Fruit fly (Drosophila melanogaster): ENCODE data around the gene nudC.

The nudC gene

DNA sequence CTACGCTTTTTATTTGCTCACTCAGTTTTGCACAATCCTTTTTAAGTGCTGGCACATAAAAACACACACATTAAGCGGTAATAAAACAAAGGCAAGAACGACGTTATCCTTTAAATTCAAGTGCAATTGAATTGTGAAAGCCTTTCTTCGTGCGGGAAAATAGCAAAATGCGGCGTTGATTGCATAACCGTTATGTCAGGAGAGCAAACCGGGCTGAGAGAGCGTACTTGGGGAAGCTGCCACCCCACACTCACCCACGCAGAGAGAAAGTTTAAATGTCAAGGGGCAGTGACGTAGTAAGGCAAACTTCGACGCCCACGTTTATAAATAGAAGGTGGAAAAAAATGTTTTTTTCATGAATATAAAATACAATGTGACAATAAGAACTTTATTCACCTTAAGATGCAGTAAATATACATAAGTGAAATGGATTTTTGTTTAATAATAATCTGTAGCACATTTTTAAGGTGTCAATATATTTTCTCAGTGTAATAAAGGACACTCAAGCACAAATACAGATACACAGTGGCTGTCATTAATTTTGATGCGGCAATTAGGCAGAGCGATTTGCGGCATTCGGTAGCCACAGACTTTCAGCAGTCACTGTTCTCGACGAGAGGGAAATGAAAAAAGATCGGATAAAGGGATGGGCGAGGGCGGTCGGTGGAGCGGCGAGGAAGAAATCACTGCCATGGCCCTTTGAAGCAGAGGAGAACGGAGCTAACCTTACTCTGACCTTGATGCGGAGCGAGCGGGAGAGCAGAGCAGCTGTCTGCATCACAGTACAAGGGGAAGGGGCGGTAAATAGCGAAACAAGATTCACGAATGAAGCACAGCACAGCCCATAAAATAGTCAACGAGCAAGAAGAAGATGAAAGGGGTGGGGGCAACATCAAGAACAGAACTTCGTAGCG lies 1.3 kb downstream of the nudC start:
- peak; percentile 46 for TF ChIP-seq kay (GFP tag; ENCODE audit: borderline replicate concordance)
- TF ChIP-seq CG12768 (GFP tag; optimal IDR thresholded peaks at IDR 0.05): no peak
- no peak for TF ChIP-seq CG1620 (GFP tag; optimal IDR thresholded peaks at IDR 0.05)
- no peak for TF ChIP-seq bab1 (GFP tag; optimal IDR thresholded peaks at IDR 0.05)
- no peak for TF ChIP-seq toe (GFP tag; optimal IDR thresholded peaks at IDR 0.05)
- TF ChIP-seq Crg-1 (GFP tag; optimal IDR thresholded peaks at IDR 0.05): no peak
- peak; percentile 18 for TF ChIP-seq CG14711 (tag; optimal IDR thresholded peaks at IDR 0.05)
- TF ChIP-seq CG11617 (GFP tag; optimal IDR thresholded peaks at IDR 0.05): no peak
- peak; percentile 15 for TF ChIP-seq CG7101 (tag; optimal IDR thresholded peaks at IDR 0.05)
- TF ChIP-seq ovo (GFP tag; optimal IDR thresholded peaks at IDR 0.05): no peak
- peak; percentile 46 for TF ChIP-seq Hr96 (GFP tag; optimal IDR thresholded peaks at IDR 0.05)
- no peak for TF ChIP-seq Mnt (GFP tag; optimal IDR thresholded peaks at IDR 0.05)
- no peak for TF ChIP-seq tj (GFP tag; optimal IDR thresholded peaks at IDR 0.05)
- peak; percentile 69 for TF ChIP-seq CG33017 (tag; optimal IDR thresholded peaks at IDR 0.05)
- TF ChIP-seq cnc (optimal IDR thresholded peaks at IDR 0.05): no peak
- peak; percentile 60 for TF ChIP-seq CG7045 (GFP tag; optimal IDR thresholded peaks at IDR 0.05)
- TF ChIP-seq Clk (GFP tag; optimal IDR thresholded peaks at IDR 0.05): no peak
- TF ChIP-seq cic (GFP tag; optimal IDR thresholded peaks at IDR 0.05): no peak
- TF ChIP-seq pad (GFP tag; optimal IDR thresholded peaks at IDR 0.05): peak; percentile 65
- peak; percentile 54 for TF ChIP-seq CG5204 (GFP tag; optimal IDR thresholded peaks at IDR 0.05)

DNA sequence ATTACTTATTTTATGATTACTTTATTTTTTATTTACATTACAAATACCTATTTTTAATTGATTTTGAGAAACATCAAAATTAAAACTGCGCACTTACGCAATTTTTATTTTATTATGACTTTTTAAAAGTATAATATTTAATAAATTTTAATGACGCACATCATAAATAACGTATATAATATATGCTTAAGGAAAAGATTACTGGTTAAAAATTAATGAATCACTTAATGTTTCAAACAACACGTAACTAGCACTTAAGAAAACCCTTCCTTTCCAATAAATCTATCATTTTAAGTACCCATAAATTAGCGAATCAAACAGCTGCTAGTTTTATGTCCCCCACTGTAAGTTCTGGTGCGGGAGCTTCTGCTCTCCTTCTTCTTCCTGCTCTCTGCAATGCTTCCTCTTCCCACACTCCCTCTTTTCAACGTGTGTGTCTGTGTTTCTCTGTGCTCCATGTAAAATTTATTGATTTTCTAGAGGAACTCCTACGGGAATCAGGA lies 2.1 kb downstream of the nudC start:
- TF ChIP-seq ovo (GFP tag; optimal IDR thresholded peaks at IDR 0.05): peak; percentile 5
- TF ChIP-seq CG7045 (GFP tag; optimal IDR thresholded peaks at IDR 0.05): peak; percentile 76
- TF ChIP-seq CG12768 (GFP tag; optimal IDR thresholded peaks at IDR 0.05): peak; percentile 42
- TF ChIP-seq CG7101 (tag; optimal IDR thresholded peaks at IDR 0.05): peak; percentile 9
- TF ChIP-seq CG11617 (GFP tag; optimal IDR thresholded peaks at IDR 0.05): peak; percentile 75
- TF ChIP-seq kay (GFP tag; ENCODE audit: borderline replicate concordance): no peak
- no peak for TF ChIP-seq pad (GFP tag; optimal IDR thresholded peaks at IDR 0.05)
- peak; percentile 7 for TF ChIP-seq Clk (GFP tag; optimal IDR thresholded peaks at IDR 0.05)
- peak; percentile 53 for TF ChIP-seq CG33017 (tag; optimal IDR thresholded peaks at IDR 0.05)

DNA sequence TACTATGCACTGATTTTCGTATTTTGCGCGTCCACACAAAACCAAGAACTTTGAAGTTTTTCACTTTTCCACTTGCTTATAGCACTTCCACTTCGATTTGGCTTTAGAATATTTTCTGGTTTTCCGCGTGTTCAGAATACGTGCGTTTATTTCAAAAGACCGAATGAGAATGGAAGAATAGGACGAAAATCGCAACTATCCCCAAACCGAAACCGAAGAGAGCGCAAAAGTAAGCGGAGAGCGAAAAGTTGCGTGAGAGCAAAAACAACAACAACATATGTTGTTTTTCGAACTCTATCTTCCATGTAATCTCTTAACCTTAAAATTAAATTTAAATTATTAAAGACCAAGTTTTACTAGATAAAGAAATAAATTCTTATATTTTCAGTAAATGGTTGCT lies 2.8 kb downstream of the nudC start, which contains the start of gene CG9674:
Gene CG9674 (minus strand): TSS at position 174 of the 400 bp plus-strand sequence.
- TF ChIP-seq Mnt (GFP tag; optimal IDR thresholded peaks at IDR 0.05): no peak
- no peak for TF ChIP-seq CG5204 (GFP tag; optimal IDR thresholded peaks at IDR 0.05)
- TF ChIP-seq ovo (GFP tag; optimal IDR thresholded peaks at IDR 0.05): no peak
- no peak for TF ChIP-seq CG11617 (GFP tag; optimal IDR thresholded peaks at IDR 0.05)
- TF ChIP-seq tj (GFP tag; optimal IDR thresholded peaks at IDR 0.05): no peak
- TF ChIP-seq bab1 (GFP tag; optimal IDR thresholded peaks at IDR 0.05): no peak
- no peak for TF ChIP-seq toe (GFP tag; optimal IDR thresholded peaks at IDR 0.05)
- TF ChIP-seq CG1620 (GFP tag; optimal IDR thresholded peaks at IDR 0.05): no peak
- no peak for TF ChIP-seq CG14711 (tag; optimal IDR thresholded peaks at IDR 0.05)
- no peak for TF ChIP-seq CG7101 (tag; optimal IDR thresholded peaks at IDR 0.05)
- TF ChIP-seq pad (GFP tag; optimal IDR thresholded peaks at IDR 0.05): no peak
- no peak for TF ChIP-seq kay (GFP tag; ENCODE audit: borderline replicate concordance)

DNA sequence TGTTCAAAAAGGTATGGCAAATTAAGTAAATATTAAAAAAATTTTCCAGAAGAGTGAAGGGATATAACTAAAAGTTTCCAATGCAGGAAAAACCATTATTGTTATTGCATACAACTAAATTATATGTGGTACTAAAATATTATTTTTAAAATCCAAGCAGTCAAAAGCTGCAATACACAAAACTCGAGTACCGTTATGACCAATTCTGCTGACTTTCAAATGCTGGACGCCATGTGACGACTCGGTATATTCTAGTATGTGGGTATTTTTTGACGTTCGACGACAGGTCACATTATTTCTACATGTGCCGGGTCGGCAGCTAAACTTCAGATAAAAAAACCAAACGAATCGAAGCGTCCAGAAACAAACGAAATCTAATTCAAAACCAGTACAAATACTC lies 3.3 kb downstream of the nudC start:
- TF ChIP-seq CG1620 (GFP tag; optimal IDR thresholded peaks at IDR 0.05) (peak; percentile 2), ovo (GFP tag; optimal IDR thresholded peaks at IDR 0.05) (peak; percentile 97), tj (GFP tag; optimal IDR thresholded peaks at IDR 0.05) (peak; percentile 4), pad (GFP tag; optimal IDR thresholded peaks at IDR 0.05) (no peak), Mnt (GFP tag; optimal IDR thresholded peaks at IDR 0.05) (peak; percentile 99), Crg-1 (GFP tag; optimal IDR thresholded peaks at IDR 0.05) (peak; percentile 45), bab1 (GFP tag; optimal IDR thresholded peaks at IDR 0.05) (peak; percentile 9), CG7045 (GFP tag; optimal IDR thresholded peaks at IDR 0.05) (no peak)

DNA sequence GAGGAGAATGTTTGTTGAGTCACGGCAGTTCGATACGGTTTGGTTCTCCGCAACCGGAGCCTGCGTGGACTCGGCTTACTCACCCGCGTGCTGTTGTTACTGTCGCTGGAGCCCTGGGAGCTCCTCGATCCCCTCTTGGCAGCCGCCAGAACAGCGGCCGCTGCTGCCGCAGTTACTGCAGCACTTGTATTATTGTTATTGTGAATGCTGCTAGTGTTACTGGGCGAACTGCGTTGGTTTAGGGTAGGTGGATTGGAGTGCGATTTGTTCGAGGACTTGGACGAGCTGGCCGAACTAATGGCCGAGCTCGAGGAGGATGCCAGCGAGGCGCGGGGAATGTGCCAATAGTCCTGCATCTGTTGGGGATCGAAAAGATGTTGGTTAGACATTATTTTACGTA lies 5.7 kb downstream of the nudC start:
- TF ChIP-seq bab1 (GFP tag; optimal IDR thresholded peaks at IDR 0.05) (no peak), CG7045 (GFP tag; optimal IDR thresholded peaks at IDR 0.05) (no peak), Mnt (GFP tag; optimal IDR thresholded peaks at IDR 0.05) (no peak), CG11617 (GFP tag; optimal IDR thresholded peaks at IDR 0.05) (no peak), CG5204 (GFP tag; optimal IDR thresholded peaks at IDR 0.05) (no peak), Crg-1 (GFP tag; optimal IDR thresholded peaks at IDR 0.05) (no peak)

DNA sequence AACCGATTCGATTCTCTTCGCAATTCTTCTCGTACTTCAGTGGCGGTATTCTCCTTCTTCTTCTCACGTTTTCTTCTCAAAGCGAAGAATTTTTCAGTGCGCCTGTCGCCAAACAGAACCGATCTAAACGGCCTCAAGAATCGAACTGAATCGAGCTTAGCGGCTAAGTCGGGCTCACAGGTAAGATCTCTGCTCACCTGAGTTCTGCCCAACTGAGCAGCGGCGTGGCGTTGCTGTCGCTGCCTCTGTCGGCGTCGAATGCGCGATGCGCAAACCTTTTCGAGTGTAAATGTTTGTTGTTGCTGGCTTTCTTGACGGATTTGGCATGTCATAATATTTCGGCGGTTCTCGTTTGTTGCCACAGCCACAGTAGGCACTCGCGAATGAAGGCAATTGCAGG lies 7.1 kb downstream of the nudC start:
- no peak for TF ChIP-seq Crg-1 (GFP tag; optimal IDR thresholded peaks at IDR 0.05)
- TF ChIP-seq cnc (optimal IDR thresholded peaks at IDR 0.05): no peak
- no peak for TF ChIP-seq CG1620 (GFP tag; optimal IDR thresholded peaks at IDR 0.05)
- no peak for TF ChIP-seq CG33017 (tag; optimal IDR thresholded peaks at IDR 0.05)
- no peak for TF ChIP-seq Clk (GFP tag; optimal IDR thresholded peaks at IDR 0.05)
- no peak for TF ChIP-seq CG7101 (tag; optimal IDR thresholded peaks at IDR 0.05)
- no peak for TF ChIP-seq toe (GFP tag; optimal IDR thresholded peaks at IDR 0.05)
- TF ChIP-seq CG5204 (GFP tag; optimal IDR thresholded peaks at IDR 0.05): no peak
- no peak for TF ChIP-seq ovo (GFP tag; optimal IDR thresholded peaks at IDR 0.05)
